Worm (Caenorhabditis elegans): Measurements from ENCODE around the gene F26G1.3.

DNA sequence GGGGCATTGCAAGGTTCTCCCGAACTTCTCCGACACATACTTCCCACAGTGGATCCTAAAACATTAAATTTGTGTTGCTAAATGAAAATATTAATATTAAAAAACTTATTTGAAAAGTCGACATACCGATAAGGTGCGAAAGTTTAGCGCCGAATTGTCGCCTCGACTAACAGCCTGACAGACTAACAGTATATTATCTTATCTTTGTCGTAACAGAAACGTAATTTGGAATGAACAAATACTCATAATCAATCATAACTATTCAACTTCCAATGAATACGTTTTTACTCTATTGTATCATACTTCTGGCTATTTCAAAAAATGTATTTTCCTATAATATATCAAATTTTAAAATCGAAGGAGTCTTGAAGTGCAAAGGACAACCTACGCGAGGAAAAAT, 18.4 kb downstream of the F26G1.3 start, which contains the start of gene F26G1.11:
- TF ChIP-seq ceh-28 (tag; optimal IDR thresholded peaks at IDR 0.05) (no peak), egl-27 (tag; optimal IDR thresholded peaks at IDR 0.05) (no peak), pqm-1 (tag; optimal IDR thresholded peaks at IDR 0.05) (peak; percentile 86), zag-1 (tag; optimal IDR thresholded peaks at IDR 0.05) (no peak)

Data from whole organism, L4 larva.